Fruit fly (Drosophila melanogaster) whole organism: ENCODE measurements around the gene Top2.

Source experiments
- CG8478 ChIP-seq: fragments of >200 bp; optimal IDR thresholded peaks from 2 replicates; lab custom pipeline; 2018; ENCODE audit warnings: inconsistent platforms
- Dll ChIP-seq: fragments of >200 bp; optimal IDR thresholded peaks from 2 replicates; lab custom pipeline; 2017
- EcR ChIP-seq, 2 experiments: fragments of >200 bp; optimal IDR thresholded peaks; 2 replicates each; lab custom pipeline; 2017; ENCODE audit warnings: missing biosample characterization in 2 of 2, missing genetic modification characterization in 2 of 2, missing genetic modification reagents in 2 of 2
- pan ChIP-seq: fragments of >200 bp; optimal IDR thresholded peaks from 2 replicates; lab custom pipeline; 2017
- psq ChIP-seq: fragments of >200 bp; optimal IDR thresholded peaks from 2 replicates; lab custom pipeline; 2017
- usp ChIP-seq: fragments of >200 bp; optimal IDR thresholded peaks from 2 replicates; lab custom pipeline; 2017; ENCODE audit warnings: missing biosample characterization, missing genetic modification characterization, mixed read lengths

The Top2 gene

DNA sequence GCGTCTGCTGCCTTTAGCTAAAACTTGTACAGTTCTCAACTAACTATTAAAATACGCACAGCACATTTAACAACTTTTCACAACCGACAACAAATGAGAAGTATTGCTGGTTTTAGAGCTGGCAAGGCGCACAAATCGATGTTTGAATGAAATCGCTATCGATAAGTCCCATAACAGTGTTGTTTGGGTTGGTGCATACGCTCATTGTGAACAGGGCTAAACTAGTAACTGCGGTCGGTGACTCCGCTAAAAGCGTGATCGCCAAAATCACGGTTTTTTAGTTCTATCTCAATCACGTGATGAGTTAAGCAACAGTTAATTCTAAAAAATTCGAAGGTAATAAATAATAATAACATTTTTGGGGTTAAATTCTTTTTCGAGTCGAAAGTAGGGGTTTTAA, at the start of gene Top2:
Gene Top2 (minus strand): TSS at position 110 of the 400 bp plus-strand sequence.
- TF ChIP-seq psq (lab: Kevin White, UChicago) (no peak), pan (lab: Kevin White, UChicago) (no peak), usp (GFP tag; lab: Kevin White, UChicago) (no peak), EcR (GFP tag; optimal IDR thresholded peaks at IDR 0.05; lab: Kevin White, UChicago) (no peak), CG8478 (no peak), Dll (lab: Kevin White, UChicago) (no peak)

DNA sequence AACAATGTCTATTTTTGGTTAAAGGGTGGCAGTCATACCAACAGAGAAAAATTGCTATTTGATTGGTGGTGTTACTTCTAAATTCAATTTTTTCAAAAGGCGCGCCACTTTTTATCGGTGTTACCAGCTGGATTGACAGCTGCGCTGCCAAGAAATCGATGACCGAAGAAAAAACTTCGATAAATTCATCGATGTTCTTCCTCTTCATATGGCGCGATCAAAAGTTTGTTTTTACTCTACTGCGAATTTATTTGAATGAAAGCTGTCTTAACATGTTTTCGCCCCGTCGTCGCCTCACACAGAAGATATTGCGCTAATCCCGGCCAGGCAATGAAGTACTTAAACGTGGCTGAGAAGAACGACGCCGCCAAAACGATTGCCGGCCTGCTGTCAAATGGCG, 44.7 kb upstream of the Top2 start, which contains the start of gene Top3alpha:
Gene Top3alpha (plus strand): TSS at position 186 of the 400 bp plus-strand sequence.
- TF ChIP-seq usp (GFP tag; lab: Kevin White, UChicago) (no peak), Dll (lab: Kevin White, UChicago) (no peak), psq (lab: Kevin White, UChicago) (no peak), pan (lab: Kevin White, UChicago) (no peak), CG8478 (no peak), EcR (GFP tag; optimal IDR thresholded peaks at IDR 0.05; lab: Kevin White, UChicago) (no peak)

DNA sequence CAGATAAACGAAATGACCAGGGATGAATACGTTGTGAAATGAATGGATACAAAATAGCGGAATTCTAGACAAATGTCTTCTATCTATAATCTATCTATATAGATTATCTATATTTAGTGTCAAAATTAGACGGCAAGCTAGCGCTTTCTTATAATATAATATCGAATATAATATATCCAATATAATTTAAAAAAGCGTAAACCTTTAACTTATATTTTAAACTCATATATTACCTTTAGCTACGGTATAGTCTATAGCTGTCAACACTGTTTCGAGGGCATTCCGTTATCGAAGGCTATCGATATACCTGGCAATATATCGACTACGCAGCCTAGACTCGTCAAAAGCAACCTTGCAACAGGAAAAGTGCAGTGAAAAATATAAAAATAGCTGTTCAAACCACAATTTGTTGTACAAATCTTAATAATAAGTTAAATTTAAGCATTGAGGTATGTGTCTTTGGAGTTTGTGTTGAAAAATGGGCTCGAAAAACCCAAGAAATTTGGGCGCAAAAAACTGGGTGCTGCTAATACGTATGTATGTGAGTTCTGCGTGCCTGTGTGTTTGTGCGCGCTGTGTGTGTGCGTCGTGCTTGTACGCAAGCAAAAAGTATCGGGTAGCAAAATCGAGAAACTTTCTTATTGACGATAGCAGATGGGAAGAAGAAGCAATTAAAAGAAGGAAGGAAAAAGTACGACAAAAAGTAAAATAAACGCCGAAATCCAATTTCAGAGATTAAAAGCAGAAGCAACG, 39.8 kb upstream of the Top2 start, which contains the start of the genes swm and Ctu2:
Gene swm (plus strand): TSS at position 318 of the 753 bp plus-strand sequence.
Gene Ctu2 (minus strand): TSS at position 320 of the 753 bp plus-strand sequence.
- no peak for TF ChIP-seq pan (lab: Kevin White, UChicago)

DNA sequence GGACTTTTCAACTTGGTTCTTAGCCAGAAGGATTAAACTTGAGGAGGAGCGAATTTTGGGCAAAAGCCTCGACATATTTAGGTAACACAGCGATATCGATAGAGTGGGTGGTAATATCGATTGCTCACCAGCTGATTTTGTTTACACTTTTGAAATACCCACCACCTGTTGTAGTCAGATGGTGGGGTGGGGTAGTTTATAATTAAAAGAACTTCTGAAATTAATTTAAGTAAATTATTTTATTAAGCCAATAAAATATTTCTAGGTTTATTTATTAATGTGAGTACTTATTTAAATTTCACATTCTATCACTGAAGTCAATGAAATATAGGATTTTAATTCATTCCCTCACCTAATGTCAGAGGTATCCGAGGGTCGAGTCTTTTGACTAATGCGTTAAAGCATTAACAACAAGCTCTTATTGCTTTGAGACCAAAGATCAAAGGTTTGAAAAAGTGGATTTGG, 36.7 kb upstream of the Top2 start, which contains the start of the genes CG10194 and CG18094:
Gene CG10194 (minus strand): TSS at position 108 of the 465 bp plus-strand sequence.
Gene CG18094 (plus strand): TSS at position 266 of the 465 bp plus-strand sequence.
- no peak for TF ChIP-seq usp (GFP tag; lab: Kevin White, UChicago)
- peak; percentile 94 for TF ChIP-seq pan (lab: Kevin White, UChicago)

DNA sequence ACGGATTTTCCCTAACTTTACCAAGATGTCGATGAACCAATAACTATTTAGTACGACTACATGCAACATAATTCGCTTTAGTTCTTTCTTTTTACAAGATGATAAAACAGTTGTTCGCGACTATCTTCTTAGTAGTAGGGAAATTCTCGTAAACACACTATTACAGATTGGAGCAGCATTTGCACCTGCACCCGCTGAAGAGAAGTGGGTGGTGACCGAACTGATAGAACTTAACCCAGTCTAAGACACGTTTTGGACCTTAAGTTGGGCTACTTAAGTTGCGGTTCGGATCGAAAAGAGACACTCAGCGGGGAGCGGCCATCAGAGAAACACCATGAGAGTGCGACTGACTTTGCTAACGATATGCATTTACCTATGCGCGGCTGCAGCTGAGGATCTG, 33.9 kb upstream of the Top2 start, which contains the start of gene CG13083:
Gene CG13083 (plus strand): TSS at position 301 of the 400 bp plus-strand sequence.
- TF ChIP-seq EcR (GFP tag; optimal IDR thresholded peaks at IDR 0.05; lab: Kevin White, UChicago) (no peak), psq (lab: Kevin White, UChicago) (no peak), Dll (lab: Kevin White, UChicago) (no peak), pan (lab: Kevin White, UChicago) (no peak), usp (GFP tag; lab: Kevin White, UChicago) (no peak), CG8478 (no peak)

DNA sequence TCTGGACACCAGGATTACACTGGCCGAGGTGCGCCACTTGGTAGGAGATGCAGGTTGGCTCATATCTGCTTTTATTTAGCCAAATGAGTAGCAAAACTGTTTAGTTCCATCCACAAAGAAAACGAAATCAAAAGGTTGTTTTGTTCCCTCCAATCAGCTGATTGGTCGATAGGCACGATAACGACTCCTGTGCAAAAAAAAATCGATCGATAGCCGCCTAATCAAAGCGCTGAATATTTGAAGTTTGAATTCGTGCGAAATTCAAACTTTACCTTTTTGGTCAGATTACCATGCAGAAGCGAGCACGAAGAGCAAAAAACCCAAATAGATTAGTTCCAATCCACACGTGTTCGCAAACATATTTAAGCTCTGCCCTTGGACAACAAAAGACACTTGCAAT, 31.2 kb upstream of the Top2 start, which contains the start of the genes CG10195 and CG13084:
Gene CG10195 (minus strand): TSS at position 167 of the 400 bp plus-strand sequence.
Gene CG13084 (plus strand): TSS at position 392 of the 400 bp plus-strand sequence.
- no peak for TF ChIP-seq usp (GFP tag; lab: Kevin White, UChicago)
- TF ChIP-seq pan (lab: Kevin White, UChicago): no peak
- TF ChIP-seq psq (lab: Kevin White, UChicago): no peak
- TF ChIP-seq Dll (lab: Kevin White, UChicago): no peak
- TF ChIP-seq CG8478: no peak
- no peak for TF ChIP-seq EcR (GFP tag; optimal IDR thresholded peaks at IDR 0.05; lab: Kevin White, UChicago)

DNA sequence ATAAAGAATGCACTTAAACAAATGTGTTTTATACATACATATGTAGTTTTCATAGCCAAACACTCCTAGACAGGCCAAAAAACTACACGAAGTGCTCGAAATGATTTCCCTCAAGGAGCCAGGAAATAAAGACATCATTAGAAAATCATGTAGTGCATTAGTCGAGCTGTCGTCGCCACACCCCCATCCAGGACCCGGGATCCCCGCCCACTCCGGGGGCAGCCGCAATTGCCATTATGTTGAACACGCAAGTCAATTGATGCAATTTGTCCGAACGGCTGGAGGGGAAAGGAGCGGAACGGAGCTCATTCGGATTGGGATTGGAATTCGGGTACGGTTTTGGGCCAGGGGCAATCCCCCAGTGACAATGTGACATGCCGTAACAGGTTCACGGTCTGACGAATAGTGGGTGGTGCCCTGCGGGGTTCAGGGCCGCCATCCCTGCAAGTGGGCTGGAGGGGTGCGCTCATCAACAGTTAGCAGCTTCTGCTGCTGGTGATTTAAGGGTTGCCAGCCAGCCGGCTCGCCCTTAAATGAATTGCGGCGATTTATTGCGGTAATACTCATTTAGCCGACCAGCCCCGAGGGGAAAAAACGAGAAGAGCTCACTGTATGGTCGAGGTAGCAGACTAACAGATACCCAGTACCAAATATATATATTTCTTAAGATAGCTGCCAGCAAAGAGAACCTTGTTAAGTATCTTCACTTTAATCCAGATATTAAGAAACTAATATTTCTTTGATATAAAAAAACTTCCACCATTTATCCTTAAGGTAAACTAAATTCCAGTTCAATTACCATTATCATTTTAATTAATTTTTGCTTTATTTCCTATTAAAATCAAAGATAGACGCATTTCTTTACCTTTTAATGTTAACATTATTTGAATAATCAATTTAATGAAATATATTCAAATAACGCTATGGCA, 27.4 kb upstream of the Top2 start:
- TF ChIP-seq psq (lab: Kevin White, UChicago) (no peak), usp (GFP tag; lab: Kevin White, UChicago) (no peak), Dll (lab: Kevin White, UChicago) (no peak), pan (lab: Kevin White, UChicago) (no peak), CG8478 (no peak), EcR (GFP tag; optimal IDR thresholded peaks at IDR 0.05; lab: Kevin White, UChicago) (no peak)

DNA sequence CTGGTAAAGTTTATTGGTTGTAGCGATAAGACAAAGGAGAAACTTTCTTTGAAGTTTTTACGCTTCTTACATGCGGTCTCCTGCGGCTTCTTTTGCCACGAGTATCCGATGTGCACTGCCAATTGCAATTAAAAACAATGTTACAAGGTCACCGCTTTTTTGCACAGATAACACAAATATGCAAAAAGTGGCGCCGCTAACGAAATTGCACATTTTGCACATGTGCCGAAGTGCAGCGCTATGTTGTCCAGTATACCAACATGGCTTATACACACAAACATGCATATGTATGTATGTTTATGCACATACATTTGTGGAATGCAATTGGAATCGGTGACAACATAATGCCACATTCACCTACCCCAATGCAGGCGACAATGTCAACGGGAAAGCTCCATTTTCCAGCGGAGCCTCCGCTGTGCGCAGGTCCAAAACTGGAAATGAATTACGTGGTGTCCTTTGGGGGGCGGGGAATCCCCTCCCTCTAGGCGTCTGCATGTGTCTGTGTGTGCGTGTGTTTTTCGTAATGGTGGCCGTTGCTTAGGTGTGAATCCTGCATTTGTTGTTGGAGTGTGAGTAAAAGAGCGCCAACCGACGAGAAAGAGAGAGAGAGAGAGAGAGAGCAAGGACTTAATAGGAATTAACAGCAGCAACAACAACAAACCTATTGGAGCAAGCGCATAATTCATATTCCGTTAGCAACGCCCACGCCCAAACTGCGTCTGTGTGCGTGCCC, 26.1 kb upstream of the Top2 start:
- TF ChIP-seq Dll (lab: Kevin White, UChicago) (no peak), CG8478 (no peak), usp (GFP tag; lab: Kevin White, UChicago) (no peak), EcR (GFP tag; optimal IDR thresholded peaks at IDR 0.05; lab: Kevin White, UChicago) (no peak), pan (lab: Kevin White, UChicago) (no peak), psq (lab: Kevin White, UChicago) (no peak)

DNA sequence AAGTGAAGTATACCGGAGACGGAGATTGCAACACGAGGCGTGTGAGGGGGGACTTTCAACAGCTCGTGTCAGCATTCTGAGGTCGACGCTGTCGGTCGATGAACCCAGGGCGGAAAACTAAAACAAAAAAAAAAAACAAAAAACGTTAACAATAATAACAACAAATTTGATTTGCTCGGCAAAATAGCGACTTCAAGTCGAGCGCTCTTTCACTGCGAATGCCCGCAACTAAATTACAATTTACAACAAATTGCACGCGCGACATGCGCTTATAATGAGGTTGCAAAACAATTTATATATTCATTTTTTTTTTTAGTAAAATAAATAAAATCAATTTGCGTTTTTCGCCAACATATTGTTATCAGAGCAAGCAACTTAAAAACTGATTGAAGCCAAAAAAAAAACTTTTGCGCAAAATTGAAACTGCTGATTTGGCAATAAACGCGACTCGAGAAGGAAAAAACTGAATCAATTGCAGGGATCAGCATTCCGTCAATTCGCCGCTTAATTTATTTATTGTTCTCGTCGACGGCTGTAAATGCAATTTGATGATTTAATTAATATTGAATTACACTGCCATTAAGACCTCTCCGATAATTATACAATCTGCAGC, 20.2 kb upstream of the Top2 start:
- TF ChIP-seq pan (lab: Kevin White, UChicago): no peak
- TF ChIP-seq psq (lab: Kevin White, UChicago): no peak
- no peak for TF ChIP-seq CG8478
- no peak for TF ChIP-seq EcR (GFP tag; optimal IDR thresholded peaks at IDR 0.05; lab: Kevin White, UChicago)
- no peak for TF ChIP-seq Dll (lab: Kevin White, UChicago)
- no peak for TF ChIP-seq usp (GFP tag; lab: Kevin White, UChicago)

DNA sequence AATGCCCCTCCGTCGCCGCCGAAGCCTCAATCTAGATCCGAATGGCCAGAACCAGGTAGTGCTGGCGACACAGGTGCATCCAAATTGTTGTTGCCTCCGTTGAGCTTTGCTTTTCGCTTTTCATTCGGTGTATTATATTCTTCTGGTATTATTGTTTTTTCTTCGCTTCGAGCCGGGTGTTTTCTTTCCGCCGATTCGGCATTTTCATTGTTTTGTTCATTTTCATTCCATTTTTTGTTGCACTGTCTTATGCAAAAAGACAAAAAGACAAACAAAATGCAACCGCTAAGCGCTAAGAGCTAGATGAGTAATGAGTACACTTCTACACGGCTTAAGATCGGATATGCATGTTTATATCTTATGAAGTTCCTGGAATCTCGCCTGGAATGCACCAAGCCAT, 19.0 kb upstream of the Top2 start:
- TF ChIP-seq pan (lab: Kevin White, UChicago) (no peak), EcR (GFP tag; optimal IDR thresholded peaks at IDR 0.05; lab: Kevin White, UChicago) (no peak), CG8478 (no peak), Dll (lab: Kevin White, UChicago) (no peak), usp (GFP tag; lab: Kevin White, UChicago) (no peak), psq (lab: Kevin White, UChicago) (no peak)
